Fruit fly (Drosophila melanogaster) whole organism, embryonic: ENCODE data around the gene mGluR.

Experiments used
- CG10462 ChIP-seq: fragments of 200-800 bp; sonication (Bioruptor generic); optimal IDR thresholded peaks from 2 replicates; lab custom pipeline; 2016; ENCODE audit warnings: missing biosample characterization, missing genetic modification characterization
- CG12769 ChIP-seq: fragments of 200-800 bp; sonication (Bioruptor generic); optimal IDR thresholded peaks from 2 replicates; lab custom pipeline; 2019; ENCODE audit warnings: missing biosample characterization, mild to moderate bottlenecking, missing genetic modification characterization, moderate library complexity
- CG13424 ChIP-seq: fragments of 200-800 bp; sonication (Bioruptor generic); optimal IDR thresholded peaks from 2 replicates; lab custom pipeline; 2019; ENCODE audit warnings: missing biosample characterization, mild to moderate bottlenecking, missing genetic modification characterization, moderate library complexity
- CG13624 ChIP-seq: fragments of 200-800 bp; sonication (Bioruptor generic); optimal IDR thresholded peaks from 2 replicates; lab custom pipeline; 2016; ENCODE audit warnings: missing biosample characterization, missing genetic modification characterization
- CG16779 ChIP-seq: fragments of 200-800 bp; sonication (Bioruptor generic); IDR thresholded peaks from 2 replicates; pipeline ENCODE4 v1.3.6; 2022; ENCODE audit warnings: missing biosample characterization, missing genetic modification characterization
- CG17359 ChIP-seq: fragments of 200-800 bp; sonication (Bioruptor generic); optimal IDR thresholded peaks from 3 replicates; lab custom pipeline; 2018; ENCODE audit warnings: missing biosample characterization, mild to moderate bottlenecking, missing genetic modification characterization, moderate library complexity
- CG17912 ChIP-seq: fragments of 200-800 bp; sonication (Bioruptor generic); optimal IDR thresholded peaks from 2 replicates; lab custom pipeline; 2018; ENCODE audit warnings: missing biosample characterization, mild to moderate bottlenecking, missing genetic modification characterization
- CG18599 ChIP-seq: fragments of 200-800 bp; sonication (Bioruptor generic); optimal IDR thresholded peaks from 3 replicates; lab custom pipeline; 2017; ENCODE audit warnings: missing biosample characterization, missing genetic modification characterization, mild to moderate bottlenecking, moderate library complexity, missing genetic modification reagents
- CG2202 ChIP-seq: fragments of 200-800 bp; sonication (Bioruptor generic); optimal IDR thresholded peaks from 2 replicates; lab custom pipeline; 2018; ENCODE audit warnings: missing biosample characterization, mild to moderate bottlenecking, missing genetic modification characterization
- CG30403 ChIP-seq: fragments of 200-800 bp; sonication (Bioruptor generic); optimal IDR thresholded peaks from 3 replicates; lab custom pipeline; 2016; ENCODE audit warnings: missing biosample characterization, missing genetic modification characterization
- CG30431 ChIP-seq: fragments of 200-800 bp; sonication (Bioruptor generic); optimal IDR thresholded peaks from 2 replicates; lab custom pipeline; 2017; ENCODE audit warnings: missing biosample characterization, missing genetic modification characterization
- CG34422 ChIP-seq: fragments of 200-800 bp; sonication (Bioruptor generic); IDR thresholded peaks from 3 replicates; pipeline ENCODE4 v1.3.6; 2022; ENCODE audit warnings: missing biosample characterization, missing genetic modification characterization
- CG4404 ChIP-seq: fragments of 200-800 bp; sonication (Bioruptor generic); IDR thresholded peaks from 2 replicates; pipeline ENCODE4 v1.3.6; 2022; ENCODE audit warnings: missing biosample characterization, missing genetic modification characterization
- CG7928 ChIP-seq: fragments of 200-800 bp; sonication (Bioruptor generic); optimal IDR thresholded peaks from 2 replicates; lab custom pipeline; 2017; ENCODE audit warnings: missing biosample characterization, mild to moderate bottlenecking, missing genetic modification characterization
- CG7963 ChIP-seq: fragments of 200-800 bp; sonication (Bioruptor generic); IDR thresholded peaks from 3 replicates; pipeline ENCODE4 v1.3.6; 2022; ENCODE audit warnings: missing biosample characterization, missing genetic modification characterization; ENCODE audit not compliant: partially characterized antibody
- CG9609 ChIP-seq: fragments of 200-800 bp; sonication (Bioruptor generic); optimal IDR thresholded peaks from 3 replicates; lab custom pipeline; 2016; ENCODE audit warnings: missing biosample characterization, missing genetic modification characterization
- Camta ChIP-seq: fragments of 200-800 bp; sonication (Bioruptor generic); optimal IDR thresholded peaks from 2 replicates; lab custom pipeline; 2016; ENCODE audit warnings: missing biosample characterization, missing genetic modification characterization
- Fer1 ChIP-seq: fragments of 200-800 bp; sonication (Bioruptor generic); optimal IDR thresholded peaks from 2 replicates; lab custom pipeline; 2017; ENCODE audit warnings: missing biosample characterization, mild to moderate bottlenecking, missing genetic modification characterization
- H15 ChIP-seq: fragments of 200-800 bp; sonication (Bioruptor generic); IDR thresholded peaks from 3 replicates; pipeline ENCODE4 v1.3.6; 2022; ENCODE audit warnings: missing biosample characterization, missing genetic modification characterization
- HLHmδ ChIP-seq: fragments of 200-800 bp; sonication (Bioruptor generic); optimal IDR thresholded peaks from 2 replicates; lab custom pipeline; 2018; ENCODE audit warnings: missing biosample characterization, mild to moderate bottlenecking, missing genetic modification characterization, moderate library complexity
- Hr39 ChIP-seq: fragments of >200 bp; optimal IDR thresholded peaks from 2 replicates; lab custom pipeline; 2017
- Lhr ChIP-seq: fragments of 200-800 bp; sonication (Bioruptor generic); optimal IDR thresholded peaks from 3 replicates; lab custom pipeline; 2017; ENCODE audit warnings: mild to moderate bottlenecking, missing biosample characterization, missing genetic modification reagents, missing genetic modification characterization
- Neu2 ChIP-seq: fragments of 200-800 bp; sonication (Bioruptor generic); optimal IDR thresholded peaks from 3 replicates; lab custom pipeline; 2016; ENCODE audit warnings: missing biosample characterization, missing genetic modification characterization, borderline replicate concordance
- Oli ChIP-seq: fragments of 200-800 bp; sonication (Bioruptor generic); optimal IDR thresholded peaks from 2 replicates; lab custom pipeline; 2018; ENCODE audit warnings: missing biosample characterization, mild to moderate bottlenecking, missing genetic modification characterization, moderate library complexity
- Pdp1 ChIP-seq, 2 experiments: fragments of 200-800 bp; sonication (Bioruptor generic); optimal IDR thresholded peaks; 3 replicates each; lab custom pipeline; 2016; ENCODE audit warnings: missing biosample characterization in 2 of 2, missing genetic modification characterization in 2 of 2, mild to moderate bottlenecking in 1 of 2, moderate library complexity in 1 of 2
- Side ChIP-seq: fragments of 200-800 bp; sonication (Bioruptor generic); optimal IDR thresholded peaks from 2 replicates; lab custom pipeline; 2016; ENCODE audit warnings: missing biosample characterization, missing genetic modification characterization
- Sox100B ChIP-seq: fragments of 200-800 bp; sonication (Bioruptor generic); optimal IDR thresholded peaks from 3 replicates; lab custom pipeline; 2018; ENCODE audit warnings: missing biosample characterization, mild to moderate bottlenecking, missing genetic modification characterization
- Sox102F ChIP-seq: fragments of 200-800 bp; sonication (Bioruptor generic); optimal IDR thresholded peaks from 2 replicates; lab custom pipeline; 2018; ENCODE audit warnings: missing biosample characterization, mild to moderate bottlenecking, missing genetic modification characterization, moderate library complexity
- Tbp ChIP-seq: fragments of >200 bp; optimal IDR thresholded peaks from 2 replicates; lab custom pipeline; 2018; ENCODE audit warnings: missing biosample characterization, missing genetic modification characterization
- ash1 ChIP-seq: fragments of 200-800 bp; sonication (Bioruptor generic); optimal IDR thresholded peaks from 2 replicates; lab custom pipeline; 2018; ENCODE audit warnings: missing biosample characterization, mild to moderate bottlenecking, missing genetic modification characterization
- bsh ChIP-seq, 2 experiments: fragments of 200-800 bp; sonication (Bioruptor generic); optimal IDR thresholded peaks; 2 replicates each; lab custom pipeline; 2017 to 2018; ENCODE audit warnings: mild to moderate bottlenecking in 2 of 2, missing biosample characterization in 2 of 2, missing genetic modification characterization in 2 of 2, moderate library complexity in 1 of 2
- chm ChIP-seq: fragments of 200-800 bp; sonication (Bioruptor generic); IDR thresholded peaks from 2 replicates; pipeline ENCODE4 v1.3.6; 2022; ENCODE audit warnings: missing biosample characterization, missing genetic modification characterization
- dysf ChIP-seq: fragments of 200-800 bp; sonication (Bioruptor generic); IDR thresholded peaks from 3 replicates; pipeline ENCODE4 v1.3.6; 2022; ENCODE audit warnings: missing biosample characterization, missing genetic modification characterization
- exex ChIP-seq: fragments of 200-800 bp; sonication (Bioruptor generic); optimal IDR thresholded peaks from 4 replicates; lab custom pipeline; 2018; ENCODE audit warnings: missing biosample characterization, mild to moderate bottlenecking, missing genetic modification characterization, moderate library complexity
- gfzf ChIP-seq: fragments of 200-800 bp; sonication (Bioruptor generic); optimal IDR thresholded peaks from 2 replicates; lab custom pipeline; 2016; ENCODE audit warnings: missing biosample characterization, mild to moderate bottlenecking, missing genetic modification characterization, moderate library complexity
- gsb ChIP-seq: fragments of 200-800 bp; sonication (Bioruptor generic); IDR thresholded peaks from 2 replicates; pipeline ENCODE4 v1.3.6; 2022; ENCODE audit warnings: missing biosample characterization, missing genetic modification characterization
- ham ChIP-seq: fragments of 200-800 bp; sonication (Bioruptor generic); IDR thresholded peaks from 2 replicates; pipeline ENCODE4 v1.3.6; 2022; ENCODE audit warnings: missing biosample characterization, missing genetic modification characterization
- her ChIP-seq: fragments of 200-800 bp; sonication (Bioruptor generic); optimal IDR thresholded peaks from 2 replicates; lab custom pipeline; 2016; ENCODE audit warnings: missing biosample characterization, missing genetic modification characterization
- jing ChIP-seq: fragments of 200-800 bp; sonication (Bioruptor generic); optimal IDR thresholded peaks from 2 replicates; lab custom pipeline; 2018; ENCODE audit warnings: missing biosample characterization, mild to moderate bottlenecking, missing genetic modification characterization
- lov ChIP-seq, 2 experiments: fragments of 200-800 bp in 1 of 2; fragments of >200 bp in 1 of 2; sonication (Bioruptor generic) in 1 of 2; IDR thresholded peaks in 1 of 2; optimal IDR thresholded peaks in 1 of 2; 2 replicates in 1 of 2; 3 replicates in 1 of 2; pipeline versions ENCODE4 v1.3.6 to Lab custom; 2017 to 2022; ENCODE audit warnings: missing biosample characterization in 1 of 2, missing genetic modification characterization in 1 of 2
- mld ChIP-seq: fragments of 200-800 bp; sonication (Bioruptor generic); IDR thresholded peaks from 3 replicates; pipeline ENCODE4 v1.3.6; 2022; ENCODE audit warnings: missing biosample characterization, missing genetic modification characterization; ENCODE audit not compliant: partially characterized antibody
- onecut ChIP-seq: fragments of 200-800 bp; sonication (Bioruptor generic); IDR thresholded peaks from 2 replicates; pipeline ENCODE4 v1.3.6; 2022; ENCODE audit warnings: missing biosample characterization, missing genetic modification characterization
- rib ChIP-seq: fragments of 200-800 bp; sonication (Bioruptor generic); IDR thresholded peaks from 2 replicates; pipeline ENCODE4 v1.3.6; 2022; ENCODE audit warnings: missing biosample characterization, missing genetic modification characterization
- sima ChIP-seq: fragments of 200-800 bp; sonication (Bioruptor generic); optimal IDR thresholded peaks from 2 replicates; lab custom pipeline; 2016; ENCODE audit warnings: missing biosample characterization, missing genetic modification characterization
- slbo ChIP-seq: fragments of 200-800 bp; sonication (Bioruptor generic); IDR thresholded peaks from 2 replicates; pipeline ENCODE4 v1.3.6; 2022; ENCODE audit warnings: missing biosample characterization, missing genetic modification characterization
- trem ChIP-seq: fragments of 200-800 bp; optimal IDR thresholded peaks from 3 replicates; lab custom pipeline; 2019; ENCODE audit warnings: missing biosample characterization, mild to moderate bottlenecking, missing genetic modification characterization, moderate library complexity
- trh ChIP-seq: fragments of 200-800 bp; sonication (Bioruptor generic); optimal IDR thresholded peaks from 2 replicates; lab custom pipeline; 2016; ENCODE audit warnings: missing biosample characterization, missing genetic modification characterization
- tx ChIP-seq: fragments of 200-800 bp; sonication (Bioruptor generic); optimal IDR thresholded peaks from 2 replicates; lab custom pipeline; 2016; ENCODE audit warnings: missing biosample characterization, missing genetic modification characterization
- yki ChIP-seq: fragments of >200 bp; optimal IDR thresholded peaks from 3 replicates; lab custom pipeline; 2018
- zen2 ChIP-seq: fragments of 200-800 bp; sonication (Bioruptor generic); IDR thresholded peaks from 3 replicates; pipeline ENCODE4 v1.3.6; 2022; ENCODE audit warnings: missing biosample characterization, missing genetic modification characterization; ENCODE audit not compliant: partially characterized antibody

The mGluR gene

DNA sequence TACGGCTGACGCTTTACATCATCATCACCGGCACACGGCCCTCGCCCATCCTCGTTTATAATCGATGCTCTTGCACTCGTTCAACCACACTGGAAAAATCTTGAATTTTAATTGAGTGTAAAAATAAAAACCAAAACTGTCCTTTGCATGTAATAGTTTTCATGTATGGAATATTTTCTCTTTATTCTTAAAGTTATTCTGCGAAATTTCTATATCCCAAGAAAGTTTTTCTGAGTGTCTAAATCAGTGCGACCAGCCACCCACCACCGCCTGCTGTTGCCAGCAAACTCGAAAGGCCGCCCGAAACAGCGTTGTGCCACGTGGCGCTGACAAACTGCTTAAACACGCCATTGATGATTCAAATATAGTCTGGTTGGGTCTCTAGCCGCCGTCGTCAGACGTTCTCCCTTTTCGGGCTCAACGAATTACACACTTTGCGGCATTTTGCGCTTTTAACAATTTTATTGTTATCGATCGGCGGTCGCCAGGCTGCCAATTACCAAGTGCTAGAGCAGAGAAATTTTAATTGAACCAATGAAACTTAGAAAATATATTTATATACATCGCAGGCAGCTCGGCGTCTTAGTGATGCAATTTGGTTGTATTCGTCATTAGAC is 46.3 kb downstream of the mGluR start (continued):
- TF ChIP-seq CG30403, result peak; percentile 74
- TF ChIP-seq trem, result peak; percentile 47
- TF ChIP-seq exex (tag; lab: Kevin White, UChicago), result no peak
- TF ChIP-seq Tbp (GFP tag; lab: Kevin White, UChicago), result no peak
- no peak; the same call in 1 of the 3 replicates for TF ChIP-seq H15 (GFP tag; lab: Robert Waterston, UW)
- peak; percentile 88 for TF ChIP-seq CG18599 (GFP tag; lab: Kevin White, UChicago)
- no peak for TF ChIP-seq CG17912 (GFP tag; lab: Kevin White, UChicago)
- TF ChIP-seq Oli (tag; lab: Kevin White, UChicago), result peak; percentile 76
- TF ChIP-seq CG2202 (tag; lab: Kevin White, UChicago), result peak; percentile 55
- TF ChIP-seq tx, result peak; percentile 50
- TF ChIP-seq CG16779 (GFP tag; lab: Robert Waterston, UW), result no peak
- TF ChIP-seq CG10462 (GFP tag; lab: Kevin White, UChicago), result peak; percentile 53
- no peak for TF ChIP-seq CG7963
- peak; percentile 77 for TF ChIP-seq onecut (GFP tag; lab: Robert Waterston, UW)
- TF ChIP-seq HLHmδ (GFP tag; lab: Kevin White, UChicago), result no peak
- TF ChIP-seq Hr39 (lab: Kevin White, UChicago), result no peak
- peak; percentile 76; the same call in 1 of the 2 replicates for TF ChIP-seq chm (GFP tag; lab: Robert Waterston, UW)
- no peak for TF ChIP-seq slbo
- TF ChIP-seq Fer1 (GFP tag; lab: Kevin White, UChicago), result peak; percentile 69
- peak; percentile 70 for TF ChIP-seq Sox100B (GFP tag; lab: Kevin White, UChicago)
- peak; percentile 66 for TF ChIP-seq CG13624 (GFP tag; lab: Kevin White, UChicago)
- TF ChIP-seq CG13424 (tag; lab: Kevin White, UChicago), result peak; percentile 62
- TF ChIP-seq jing (GFP tag; lab: Kevin White, UChicago), result peak; percentile 21
- TF ChIP-seq CG7928 (GFP tag; lab: Kevin White, UChicago), result peak; percentile 17
- TF ChIP-seq CG12769, result peak; percentile 78
- peak; percentile 56 for TF ChIP-seq Camta (GFP tag; lab: Kevin White, UChicago)
- peak; percentile 55 for TF ChIP-seq CG9609
- TF ChIP-seq CG34422, result no peak
- TF ChIP-seq bsh (GFP tag; optimal IDR thresholded peaks at IDR 0.05; lab: Kevin White, UChicago), result peak in 1 of 2 experiments; percentile 91
- TF ChIP-seq mld, result no peak
- TF ChIP-seq zen2 (GFP tag; lab: Robert Waterston, UW), result no peak
- TF ChIP-seq yki, result no peak
- TF ChIP-seq sima (GFP tag; lab: Kevin White, UChicago), result peak; percentile 5
- TF ChIP-seq gfzf, result no peak
- TF ChIP-seq lov (optimal IDR thresholded peaks at IDR 0.05; lab: Kevin White, UChicago), result no peak
- TF ChIP-seq lov (GFP tag; IDR thresholded peaks at IDR 0.05; lab: Robert Waterston, UW), result 0 out of 3 replicates have a peak, but pooled peaks have one; percentile 52
- TF ChIP-seq CG30431 (GFP tag; lab: Kevin White, UChicago), result no peak
- no peak; the same call in 1 of the 3 replicates for TF ChIP-seq dysf (GFP tag; lab: Robert Waterston, UW)
- peak; percentile 56 for TF ChIP-seq her (GFP tag; lab: Kevin White, UChicago)
- TF ChIP-seq trh (GFP tag; lab: Kevin White, UChicago), result peak; percentile 45
- peak; percentile 75 for TF ChIP-seq Side (GFP tag; lab: Kevin White, UChicago)
- no peak for TF ChIP-seq ham (GFP tag; lab: Robert Waterston, UW)
- TF ChIP-seq ash1, result no peak
- TF ChIP-seq Pdp1 (GFP tag; optimal IDR thresholded peaks at IDR 0.05; lab: Kevin White, UChicago), result peak; percentile 62 to 70
- no peak for TF ChIP-seq Neu2 (GFP tag; lab: Kevin White, UChicago)
- TF ChIP-seq rib, result no peak
- peak; percentile 85 for TF ChIP-seq CG17359 (tag; lab: Kevin White, UChicago)
- TF ChIP-seq Sox102F (GFP tag; lab: Kevin White, UChicago), result no peak
- peak; percentile 40 for TF ChIP-seq Lhr (GFP tag; lab: Kevin White, UChicago)
- TF ChIP-seq CG4404, result no peak
- no peak for TF ChIP-seq gsb (GFP tag; lab: Robert Waterston, UW)
